Fruit fly (Drosophila melanogaster): ENCODE measurements around the gene Tbh.
A peak's percentile ranks its signal among the peaks of the same experiment; 100 is the strongest.

Gene Tbh

DNA sequence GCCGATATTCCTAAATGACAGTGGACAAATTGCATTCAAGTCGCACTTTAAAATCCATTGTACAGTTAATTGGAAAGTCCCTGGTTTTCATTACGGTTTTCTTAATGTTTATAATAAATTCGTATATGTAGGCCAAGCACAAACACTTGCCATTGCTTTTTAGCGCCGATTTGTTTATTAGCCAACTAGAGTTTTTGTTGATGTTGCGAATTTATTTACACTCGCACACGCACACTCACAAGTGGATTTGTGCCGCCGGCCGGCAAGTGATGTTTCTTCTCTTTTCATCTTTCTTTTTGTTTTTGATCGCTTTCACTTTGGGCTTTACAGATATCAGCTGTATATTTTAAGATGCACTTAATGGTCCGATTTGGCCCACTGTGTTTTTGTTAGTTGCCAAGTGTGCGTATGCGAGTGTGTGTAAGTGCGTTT lies 61.8 kb downstream of the Tbh start (continued):
- TF ChIP-seq CG11695 (GFP tag; IDR thresholded peaks at IDR 0.05) (peak; percentile 72; the same call in 1 of the 3 replicates), CG1603 (tag; optimal IDR thresholded peaks at IDR 0.05) (no peak), CG4404 (GFP tag; IDR thresholded peaks at IDR 0.05) (peak; percentile 40; the same call in 1 of the 2 replicates), NfI (GFP tag; optimal IDR thresholded peaks at IDR 0.05) (peak; percentile 80), gcm (GFP tag; optimal IDR thresholded peaks at IDR 0.05) (peak; percentile 35), zen (tag; optimal IDR thresholded peaks at IDR 0.05) (peak; percentile 12), CG3847 (GFP tag; IDR thresholded peaks at IDR 0.05) (peak; percentile 25; the same call in 1 of the 2 replicates), D19B (GFP tag; optimal IDR thresholded peaks at IDR 0.05) (peak; percentile 69), CG30403 (GFP tag; optimal IDR thresholded peaks at IDR 0.05) (peak; percentile 84), sd (tag; optimal IDR thresholded peaks at IDR 0.05) (no peak), dpn (GFP tag; optimal IDR thresholded peaks at IDR 0.05) (peak; percentile 63 to 88), CG2678 (tag; optimal IDR thresholded peaks at IDR 0.05) (peak; percentile 86), CG11398 (GFP tag; optimal IDR thresholded peaks at IDR 0.05) (peak; percentile 45), HHEX (GFP tag; optimal IDR thresholded peaks at IDR 0.05) (peak; percentile 73), cg (GFP tag; optimal IDR thresholded peaks at IDR 0.05) (no peak), br (optimal IDR thresholded peaks at IDR 0.05) (no peak), CG14965 (GFP tag; optimal IDR thresholded peaks at IDR 0.05; ENCODE audit: borderline replicate concordance) (no peak), slbo (GFP tag; IDR thresholded peaks at IDR 0.05) (peak; percentile 51; the same call in 1 of the 2 replicates), ssp (GFP tag; IDR thresholded peaks at IDR 0.05) (peak; percentile 46), Adf1 (GFP tag; IDR thresholded peaks at IDR 0.05) (no peak), emc (GFP tag; optimal IDR thresholded peaks at IDR 0.05) (peak; percentile 53), CG15601 (tag; optimal IDR thresholded peaks at IDR 0.05) (peak; percentile 43), zfh1 (GFP tag; IDR thresholded peaks at IDR 0.05) (0 out of 3 replicates have a peak, but pooled peaks have one; percentile 9), NC2α (GFP tag; optimal IDR thresholded peaks at IDR 0.05) (peak; percentile 44), pros (GFP tag; optimal IDR thresholded peaks at IDR 0.05) (no peak), hbn (GFP tag; IDR thresholded peaks at IDR 0.05; ENCODE audit: partially characterized antibody) (no peak), Ptx1 (GFP tag; IDR thresholded peaks at IDR 0.05) (peak; percentile 62; the same call in 1 of the 2 replicates), CG18599 (GFP tag; optimal IDR thresholded peaks at IDR 0.05) (peak; percentile 72), CG6254 (GFP tag; optimal IDR thresholded peaks at IDR 0.05) (no peak), sug (tag; optimal IDR thresholded peaks at IDR 0.05) (peak; percentile 60), CG6654 (GFP tag; optimal IDR thresholded peaks at IDR 0.05) (peak; percentile 77), CG17361 (GFP tag; IDR thresholded peaks at IDR 0.05) (peak; percentile 92), CG12236 (GFP tag; optimal IDR thresholded peaks at IDR 0.05) (peak; percentile 65), CG15479 (GFP tag; optimal IDR thresholded peaks at IDR 0.05) (no peak), CkIIα-i1 (GFP tag; IDR thresholded peaks at IDR 0.05) (no peak), CG7963 (GFP tag; IDR thresholded peaks at IDR 0.05; ENCODE audit: partially characterized antibody) (no peak), gt (GFP tag; IDR thresholded peaks at IDR 0.05) (no peak), CG1024 (GFP tag; IDR thresholded peaks at IDR 0.05) (no peak), CG13624 (GFP tag; optimal IDR thresholded peaks at IDR 0.05) (peak; percentile 64), Asciz (GFP tag; optimal IDR thresholded peaks at IDR 0.05) (peak; percentile 58), CTCF (GFP tag; optimal IDR thresholded peaks at IDR 0.05) (no peak), CG34376 (GFP tag; optimal IDR thresholded peaks at IDR 0.05) (no peak), pita (GFP tag; optimal IDR thresholded peaks at IDR 0.05) (no peak), disco-r (GFP tag; optimal IDR thresholded peaks at IDR 0.05) (peak; percentile 44), CG16815 (GFP tag; optimal IDR thresholded peaks at IDR 0.05) (peak; percentile 77), CrebB (tag; optimal IDR thresholded peaks at IDR 0.05) (no peak), Optix (GFP tag; IDR thresholded peaks at IDR 0.05) (peak; percentile 31; the same call in 1 of the 3 replicates), pum (GFP tag; optimal IDR thresholded peaks at IDR 0.05) (peak; percentile 72), row (GFP tag; IDR thresholded peaks at IDR 0.05) (peak; percentile 78; the same call in 2 of the 3 replicates), z (GFP tag; IDR thresholded peaks at IDR 0.05) (no peak), CG4854 (GFP tag; optimal IDR thresholded peaks at IDR 0.05) (peak; percentile 35)

Data from whole organism, embryonic.